Fruit fly (Drosophila melanogaster) whole organism, wandering third instar larva: Measurements from ENCODE around the gene CG14780.

Experiments
- Abd-B ChIP-seq: fragments of >200 bp; optimal IDR thresholded peaks from 2 replicates; lab custom pipeline; 2017; ENCODE audit warnings: missing biosample characterization, missing genetic modification characterization
- CG32264 ChIP-seq: fragments of 200-800 bp; sonication (Bioruptor generic); optimal IDR thresholded peaks from 2 replicates; lab custom pipeline; 2016; ENCODE audit warnings: missing biosample characterization, missing genetic modification characterization
- CG9705 ChIP-seq: fragments of 200-800 bp; sonication (Bioruptor generic); optimal IDR thresholded peaks from 2 replicates; lab custom pipeline; 2018; ENCODE audit warnings: missing biosample characterization, mild to moderate bottlenecking, missing genetic modification characterization
- CrebA ChIP-seq: fragments of 200-800 bp; sonication (Bioruptor generic); optimal IDR thresholded peaks from 2 replicates; lab custom pipeline; 2016; ENCODE audit warnings: missing biosample characterization, mild to moderate bottlenecking, missing genetic modification characterization, borderline replicate concordance
- Dfd ChIP-seq: fragments of >200 bp; optimal IDR thresholded peaks from 2 replicates; lab custom pipeline; 2017; ENCODE audit warnings: missing biosample characterization, missing genetic modification characterization
- GATAd ChIP-seq: sonication (Bioruptor generic); optimal IDR thresholded peaks from 2 replicates; lab custom pipeline; 2016; ENCODE audit warnings: missing biosample characterization, missing genetic modification characterization
- HLH106 ChIP-seq: fragments of 200-800 bp; optimal IDR thresholded peaks from 3 replicates; lab custom pipeline; 2019; ENCODE audit warnings: missing biosample characterization, mild to moderate bottlenecking, missing genetic modification characterization, moderate library complexity
- Hnf4 ChIP-seq: fragments of 200-800 bp; sonication (Bioruptor generic); optimal IDR thresholded peaks from 2 replicates; lab custom pipeline; 2016; ENCODE audit warnings: missing biosample characterization, mild to moderate bottlenecking, missing genetic modification characterization
- Hr78 ChIP-seq: fragments of >200 bp; optimal IDR thresholded peaks from 2 replicates; lab custom pipeline; 2017; ENCODE audit warnings: missing biosample characterization, missing genetic modification characterization
- Hr83 ChIP-seq: fragments of 200-300 bp; sonication (Bioruptor generic); optimal IDR thresholded peaks from 2 replicates; lab custom pipeline; 2016; ENCODE audit warnings: missing biosample characterization, mild to moderate bottlenecking, missing genetic modification characterization, moderate library complexity; ENCODE audit not compliant: poor library complexity, severe bottlenecking
- Jra ChIP-seq: sonication (Bioruptor generic); optimal IDR thresholded peaks from 2 replicates; lab custom pipeline; 2016; ENCODE audit warnings: missing biosample characterization, missing genetic modification characterization
- Myc ChIP-seq: fragments of >200 bp; optimal IDR thresholded peaks from 2 replicates; lab custom pipeline; 2017
- OdsH ChIP-seq: fragments of 200-800 bp; sonication (Bioruptor generic); optimal IDR thresholded peaks from 2 replicates; lab custom pipeline; 2016; ENCODE audit warnings: missing biosample characterization, mild to moderate bottlenecking, missing genetic modification characterization
- Rel ChIP-seq, 2 experiments: fragments of 200-800 bp; sonication (Bioruptor generic) in 1 of 2; optimal IDR thresholded peaks; 2 replicates in 1 of 2; 3 replicates in 1 of 2; lab custom pipeline; 2016 to 2019; ENCODE audit warnings: mild to moderate bottlenecking in 2 of 2, missing biosample characterization in 2 of 2, missing genetic modification characterization in 2 of 2, moderate library complexity in 1 of 2
- Sp1 ChIP-seq: fragments of 200-800 bp; sonication (Bioruptor generic); optimal IDR thresholded peaks from 3 replicates; lab custom pipeline; 2019; ENCODE audit warnings: missing biosample characterization, mild to moderate bottlenecking, missing genetic modification characterization, moderate library complexity
- br ChIP-seq: fragments of 200-800 bp; sonication (Bioruptor generic); optimal IDR thresholded peaks from 2 replicates; lab custom pipeline; 2016; ENCODE audit warnings: missing biosample characterization, missing genetic modification characterization
- brk ChIP-seq: fragments of 200-800 bp; sonication (Bioruptor generic); optimal IDR thresholded peaks from 2 replicates; lab custom pipeline; 2016; ENCODE audit warnings: missing biosample characterization, mild to moderate bottlenecking, missing genetic modification characterization
- dl ChIP-seq, 2 experiments: fragments of 175-275, 200-275 bp in 1 of 2; fragments of 200-275 bp in 1 of 2; sonication (Bioruptor generic); optimal IDR thresholded peaks; lab custom pipeline; 2018; ENCODE audit warnings: mild to moderate bottlenecking in 2 of 2, missing biosample characterization in 2 of 2, missing genetic modification characterization in 2 of 2, moderate library complexity in 2 of 2; ENCODE audit not compliant: partially characterized antibody in 2 of 2, insufficient read depth in 1 of 2
- dmrt93B ChIP-seq: fragments of 200-800 bp; sonication (Bioruptor generic); optimal IDR thresholded peaks from 2 replicates; lab custom pipeline; 2018; ENCODE audit warnings: missing biosample characterization, mild to moderate bottlenecking, missing genetic modification characterization
- ey ChIP-seq: fragments of 200-800 bp; sonication (Bioruptor generic); optimal IDR thresholded peaks from 2 replicates; lab custom pipeline; 2016; ENCODE audit warnings: missing biosample characterization, missing genetic modification characterization
- fru ChIP-seq: fragments of 200-800 bp; sonication (Bioruptor generic); optimal IDR thresholded peaks from 3 replicates; lab custom pipeline; 2016; ENCODE audit warnings: missing biosample characterization, mild to moderate bottlenecking, missing genetic modification characterization
- h ChIP-seq: fragments of 200-800 bp; sonication (Bioruptor generic); optimal IDR thresholded peaks from 3 replicates; lab custom pipeline; 2016; ENCODE audit warnings: missing biosample characterization, mild to moderate bottlenecking, missing genetic modification characterization
- jim ChIP-seq: fragments of 175-275, 200-325 bp; sonication (Bioruptor generic); optimal IDR thresholded peaks from 2 replicates; lab custom pipeline; 2016; ENCODE audit warnings: missing biosample characterization, mild to moderate bottlenecking, missing genetic modification characterization
- lola ChIP-seq: fragments of >200 bp; optimal IDR thresholded peaks from 2 replicates; lab custom pipeline; 2017; ENCODE audit warnings: missing biosample characterization, missing genetic modification characterization
- pan ChIP-seq: fragments of >200 bp; optimal IDR thresholded peaks from 2 replicates; lab custom pipeline; 2017
- psq ChIP-seq: fragments of 200-800 bp; sonication (Bioruptor generic); optimal IDR thresholded peaks from 3 replicates; lab custom pipeline; 2017; ENCODE audit warnings: missing biosample characterization, mild to moderate bottlenecking, missing genetic modification characterization, moderate library complexity
- rgr ChIP-seq: fragments of 200-800 bp; sonication (Bioruptor generic); optimal IDR thresholded peaks from 3 replicates; lab custom pipeline; 2016; ENCODE audit warnings: missing biosample characterization, mild to moderate bottlenecking, missing genetic modification characterization
- sage ChIP-seq: fragments of 200-800 bp; sonication (Bioruptor generic); optimal IDR thresholded peaks from 2 replicates; lab custom pipeline; 2016; ENCODE audit warnings: missing biosample characterization, mild to moderate bottlenecking, missing genetic modification characterization
- usp ChIP-seq: fragments of >200 bp; optimal IDR thresholded peaks from 2 replicates; lab custom pipeline; 2017; ENCODE audit warnings: missing biosample characterization, missing genetic modification characterization

Gene CG14780

dm6 chrX:1461544-1461943 is 10.8 kb upstream of the CG14780 start, which contains the start of gene CG14787:
Gene CG14787 (minus strand): TSS chrX:1461676.
- TF ChIP-seq brk (GFP tag; lab: Kevin White, UChicago) (no peak), OdsH (GFP tag; lab: Kevin White, UChicago) (no peak), CG32264 (GFP tag; lab: Kevin White, UChicago) (no peak), lola (no peak), sage (GFP tag; lab: Kevin White, UChicago) (no peak), br (no peak), HLH106 (tag; lab: Kevin White, UChicago) (no peak), GATAd (GFP tag; lab: Kevin White, UChicago) (no peak), Myc (lab: Kevin White, UChicago) (no peak), Abd-B (GFP tag; lab: Kevin White, UChicago) (no peak)

- TF ChIP-seq fru (GFP tag; lab: Kevin White, UChicago) (no peak), CG9705 (GFP tag; lab: Kevin White, UChicago) (no peak), OdsH (GFP tag; lab: Kevin White, UChicago) (no peak), dl (GFP tag; optimal IDR thresholded peaks at IDR 0.05; lab: Kevin White, UChicago; ENCODE audit: insufficient read depth in 1 of 2, partially characterized antibody in 2 of 2) (no peak), rgr (no peak), pan (lab: Kevin White, UChicago) (no peak), dmrt93B (GFP tag; lab: Kevin White, UChicago) (no peak), Hr78 (GFP tag; lab: Kevin White, UChicago) (no peak), Hr83 (no peak), CrebA (GFP tag; lab: Kevin White, UChicago) (no peak), CG32264 (GFP tag; lab: Kevin White, UChicago) (no peak), h (GFP tag; lab: Kevin White, UChicago) (no peak), Dfd (GFP tag; lab: Kevin White, UChicago) (no peak), br (no peak), sage (GFP tag; lab: Kevin White, UChicago) (no peak), psq (GFP tag; lab: Kevin White, UChicago) (no peak), GATAd (GFP tag; lab: Kevin White, UChicago) (no peak), Abd-B (GFP tag; lab: Kevin White, UChicago) (no peak)
These were observed 8.3 kb upstream of the CG14780 start, which contains the start of gene Ns3 for dm6 chrX:1464033-1464432. Gene Ns3 (minus strand): TSS chrX:1464220.

- no peak for TF ChIP-seq CG32264 (GFP tag; lab: Kevin White, UChicago)
- peak; percentile 4 for TF ChIP-seq HLH106 (tag; lab: Kevin White, UChicago)
- TF ChIP-seq jim (GFP tag; lab: Kevin White, UChicago), result no peak
- peak; percentile 37 for TF ChIP-seq fru (GFP tag; lab: Kevin White, UChicago)
- TF ChIP-seq ey (GFP tag; lab: Kevin White, UChicago), result peak; percentile 66
- TF ChIP-seq Sp1 (GFP tag; lab: Kevin White, UChicago), result no peak
- TF ChIP-seq CG9705 (GFP tag; lab: Kevin White, UChicago), result no peak
- no peak for TF ChIP-seq usp (GFP tag; lab: Kevin White, UChicago)
- TF ChIP-seq h (GFP tag; lab: Kevin White, UChicago), result peak; percentile 30
- TF ChIP-seq OdsH (GFP tag; lab: Kevin White, UChicago), result peak; percentile 35
- no peak for TF ChIP-seq Dfd (GFP tag; lab: Kevin White, UChicago)
- TF ChIP-seq Jra (GFP tag; lab: Kevin White, UChicago), result no peak
- TF ChIP-seq rgr, result peak; percentile 47
- peak; percentile 44 for TF ChIP-seq psq (GFP tag; lab: Kevin White, UChicago)
- TF ChIP-seq Hnf4 (GFP tag; lab: Kevin White, UChicago), result no peak
These were observed 6.4 kb upstream of the CG14780 start, which contains the start of the genes O-fut2 and CG14777 for dm6 chrX:1465707-1466504. Gene O-fut2 (minus strand): TSS chrX:1465996. Gene CG14777 (plus strand): TSS chrX:1466134.

dm6 chrX:1466505-1467381 is 5.6 kb upstream of the CG14780 start:
- no peak for TF ChIP-seq Rel (GFP tag; optimal IDR thresholded peaks at IDR 0.05; lab: Kevin White, UChicago)
- peak; percentile 51 for TF ChIP-seq Rel (tag; optimal IDR thresholded peaks at IDR 0.05; lab: Kevin White, UChicago)
- TF ChIP-seq pan (lab: Kevin White, UChicago), result no peak
- peak; percentile 4 for TF ChIP-seq h (GFP tag; lab: Kevin White, UChicago)
- TF ChIP-seq, all 38 proteins: peak for 2
